Fruit fly (Drosophila melanogaster): Measurements from ENCODE around the gene CG5653.
A peak's percentile ranks its signal among the peaks of the same experiment; 100 is the strongest.

Gene CG5653

dm6 chr3L:8968437-8968836 lies 2.3 kb upstream of the CG5653 start, which contains the start of gene CG5026 (continued):
- TF ChIP-seq cg (GFP tag; optimal IDR thresholded peaks at IDR 0.05) (no peak), dysf (GFP tag; IDR thresholded peaks at IDR 0.05) (no peak), gro (GFP tag; optimal IDR thresholded peaks at IDR 0.05) (no peak), CG16813 (GFP tag; IDR thresholded peaks at IDR 0.05; ENCODE audit: partially characterized antibody) (no peak), CG16863 (GFP tag; optimal IDR thresholded peaks at IDR 0.05) (no peak), CG13775 (GFP tag; optimal IDR thresholded peaks at IDR 0.05) (no peak), run (tag; optimal IDR thresholded peaks at IDR 0.05) (no peak), hth (optimal IDR thresholded peaks at IDR 0.05) (no peak), CG4707 (GFP tag; optimal IDR thresholded peaks at IDR 0.05) (no peak), Dad (GFP tag; optimal IDR thresholded peaks at IDR 0.05) (no peak), CG34224 (GFP tag; IDR thresholded peaks at IDR 0.05; ENCODE audit: partially characterized antibody) (0 out of 3 replicates have a peak, but pooled peaks have one; percentile 14), CG13287 (GFP tag; IDR thresholded peaks at IDR 0.05; ENCODE audit: partially characterized antibody) (peak; percentile 53), Mrtf (GFP tag; IDR thresholded peaks at IDR 0.05) (no peak), Side (GFP tag; optimal IDR thresholded peaks at IDR 0.05) (no peak), dm (GFP tag; optimal IDR thresholded peaks at IDR 0.05) (no peak), CG9609 (GFP tag; optimal IDR thresholded peaks at IDR 0.05) (no peak), pho (GFP tag; optimal IDR thresholded peaks at IDR 0.05) (no peak), CG1602 (GFP tag; optimal IDR thresholded peaks at IDR 0.05) (no peak), ab (GFP tag; optimal IDR thresholded peaks at IDR 0.05) (no peak), repo (GFP tag; optimal IDR thresholded peaks at IDR 0.05) (no peak), CG34422 (GFP tag; IDR thresholded peaks at IDR 0.05) (0 out of 3 replicates have a peak, but pooled peaks have one; percentile 14), crc (GFP tag; optimal IDR thresholded peaks at IDR 0.05) (no peak), CG13894 (tag; optimal IDR thresholded peaks at IDR 0.05) (no peak), jumu (GFP tag; optimal IDR thresholded peaks at IDR 0.05) (no peak), BEAF-32 (GFP tag; optimal IDR thresholded peaks at IDR 0.05) (peak; percentile 21), dmrt11E (tag; optimal IDR thresholded peaks at IDR 0.05) (no peak), wor (GFP tag; IDR thresholded peaks at IDR 0.05) (no peak), CG11398 (GFP tag; optimal IDR thresholded peaks at IDR 0.05) (peak; percentile 6), NK7.1 (GFP tag; optimal IDR thresholded peaks at IDR 0.05) (no peak), sqz (GFP tag; optimal IDR thresholded peaks at IDR 0.05) (no peak), sima (GFP tag; optimal IDR thresholded peaks at IDR 0.05) (no peak), lmd (GFP tag; IDR thresholded peaks at IDR 0.05) (no peak), CG12299 (tag; optimal IDR thresholded peaks at IDR 0.05) (no peak), CG11696 (GFP tag; IDR thresholded peaks at IDR 0.05) (no peak), bsh (GFP tag; optimal IDR thresholded peaks at IDR 0.05) (no peak), Neu2 (GFP tag; optimal IDR thresholded peaks at IDR 0.05; ENCODE audit: borderline replicate concordance) (no peak), fd102C (GFP tag; optimal IDR thresholded peaks at IDR 0.05) (no peak), CG15269 (tag; optimal IDR thresholded peaks at IDR 0.05) (no peak), CG10431 (GFP tag; optimal IDR thresholded peaks at IDR 0.05) (no peak), CG14014 (GFP tag; IDR thresholded peaks at IDR 0.05) (no peak), CG1233 (GFP tag; optimal IDR thresholded peaks at IDR 0.05) (no peak), en (GFP tag; optimal IDR thresholded peaks at IDR 0.05) (no peak), CG17829 (tag; optimal IDR thresholded peaks at IDR 0.05) (no peak), CG17912 (GFP tag; optimal IDR thresholded peaks at IDR 0.05) (peak; percentile 7), vnd (GFP tag; IDR thresholded peaks at IDR 0.05; ENCODE audit: partially characterized antibody) (no peak), Hsf (GFP tag; optimal IDR thresholded peaks at IDR 0.05) (no peak), chm (GFP tag; IDR thresholded peaks at IDR 0.05) (no peak), gce (GFP tag; IDR thresholded peaks at IDR 0.05) (no peak), Ets97D (GFP tag; optimal IDR thresholded peaks at IDR 0.05) (peak; percentile 82), CG7556 (GFP tag; optimal IDR thresholded peaks at IDR 0.05) (no peak), stwl (tag; optimal IDR thresholded peaks at IDR 0.05) (peak; percentile 23), Rfx (GFP tag; IDR thresholded peaks at IDR 0.05) (peak; percentile 32; the same call in 1 of the 2 replicates)
